Worm (Caenorhabditis elegans): ENCODE data around the gene rab-37.

The rab-37 gene

ce11 chrX:4273614-4274013 lies 38.0 kb upstream of the rab-37 start, which contains the start of gene C52B9.10:
C52B9.10 (plus strand) TSS chrX:4273914.
- no peak for TF ChIP-seq nhr-232 (tag; optimal IDR thresholded peaks at IDR 0.05)

DNA sequence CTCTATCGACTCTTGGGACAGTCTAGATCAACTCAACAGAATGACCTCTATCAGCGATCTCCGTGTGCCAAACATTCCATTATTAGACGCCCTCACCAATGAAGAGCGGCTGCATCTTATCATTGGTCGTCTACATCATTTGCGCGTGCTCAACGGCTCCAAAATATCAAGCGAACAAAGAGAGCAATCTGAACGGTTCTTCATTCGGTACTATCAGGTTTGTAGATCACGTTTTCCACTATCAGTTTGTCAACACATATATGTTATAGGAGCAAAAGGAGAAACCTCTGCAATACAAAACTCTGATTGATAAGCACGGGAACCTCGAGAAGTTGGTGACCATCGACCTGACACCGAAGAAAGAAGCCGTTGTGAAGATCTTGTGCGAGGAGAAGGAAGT lies 32.7 kb upstream of the rab-37 start:
- TF ChIP-seq elt-2 (tag; optimal IDR thresholded peaks at IDR 0.05) = peak; percentile 79
- TF ChIP-seq K09A11.1 (tag; optimal IDR thresholded peaks at IDR 0.05; ENCODE audit: insufficient read depth) = no peak

DNA sequence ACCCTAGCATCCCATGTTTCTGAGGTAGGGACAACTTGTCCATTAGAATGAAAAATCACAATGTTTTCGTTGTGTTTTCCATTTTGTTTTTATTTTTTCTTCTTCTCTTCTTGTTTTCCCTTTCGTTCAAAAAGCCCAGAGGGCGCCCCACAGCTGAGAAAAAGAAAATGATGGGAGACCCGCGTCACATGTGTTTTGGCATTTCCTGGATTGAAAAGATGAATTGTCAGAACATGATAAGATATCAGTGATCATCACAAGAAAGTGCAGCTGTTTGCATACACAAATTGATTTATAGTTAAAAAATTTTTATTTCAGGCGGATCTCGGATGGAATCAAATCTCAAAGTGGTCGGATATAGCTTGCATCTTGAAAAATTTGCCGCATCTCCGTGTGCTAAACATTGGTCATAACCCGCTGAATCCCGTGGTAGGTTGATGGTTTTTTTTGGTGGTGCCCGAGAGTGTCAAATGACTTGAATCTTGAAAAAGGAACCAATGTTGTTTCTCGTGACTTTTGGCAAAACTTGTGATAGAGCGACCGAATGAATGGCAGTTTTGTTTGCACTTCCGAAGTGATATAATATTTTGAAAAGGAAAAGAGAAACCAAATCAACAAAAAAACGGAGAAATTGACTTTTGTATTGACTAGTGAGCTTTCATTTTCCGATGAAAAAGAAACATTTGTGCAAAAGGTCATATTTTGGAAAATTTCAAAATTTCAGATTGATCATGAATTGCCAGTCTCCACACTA lies 30.7 kb upstream of the rab-37 start:
- peak; percentile 53 for TF ChIP-seq ceh-18 (tag; optimal IDR thresholded peaks at IDR 0.05)
- peak; percentile 17 for TF ChIP-seq hlh-30 (tag; optimal IDR thresholded peaks at IDR 0.05; ENCODE audit: insufficient read depth)
- TF ChIP-seq pqm-1 (tag; optimal IDR thresholded peaks at IDR 0.05) = no peak

- TF ChIP-seq C08G9.2 (tag; optimal IDR thresholded peaks at IDR 0.05) = no peak
- TF ChIP-seq K02D7.2 (tag; optimal IDR thresholded peaks at IDR 0.05) = no peak
- no peak for TF ChIP-seq pha-4 (tag; optimal IDR thresholded peaks at IDR 0.05)
- TF ChIP-seq dve-1 (tag; optimal IDR thresholded peaks at IDR 0.05) = no peak
- TF ChIP-seq sox-4 (tag; optimal IDR thresholded peaks at IDR 0.05) = no peak
- no peak for TF ChIP-seq ahr-1 (tag; optimal IDR thresholded peaks at IDR 0.05)
- TF ChIP-seq hlh-13 (GFP tag; optimal IDR thresholded peaks at IDR 0.05) = no peak
- no peak for TF ChIP-seq ceh-9 (tag; optimal IDR thresholded peaks at IDR 0.05)
- no peak for TF ChIP-seq T23F11.4 (GFP tag; optimal IDR thresholded peaks at IDR 0.05)
- no peak for TF ChIP-seq fax-1 (tag; optimal IDR thresholded peaks at IDR 0.05)
- TF ChIP-seq sox-2 (GFP tag; IDR thresholded peaks at IDR 0.05) = no peak
- peak; percentile 85 for TF ChIP-seq ceh-31 (tag; optimal IDR thresholded peaks at IDR 0.05)
- no peak for TF ChIP-seq che-1 (tag; optimal IDR thresholded peaks at IDR 0.05)
- TF ChIP-seq gmeb-2 (tag; optimal IDR thresholded peaks at IDR 0.05) = no peak
- no peak for TF ChIP-seq nhr-232 (tag; optimal IDR thresholded peaks at IDR 0.05)
- no peak for TF ChIP-seq ceh-14 (tag; optimal IDR thresholded peaks at IDR 0.05)
- no peak for TF ChIP-seq ceh-48 (tag; optimal IDR thresholded peaks at IDR 0.05)
- no peak for TF ChIP-seq pqm-1 (tag; optimal IDR thresholded peaks at IDR 0.05)
- no peak for TF ChIP-seq hlh-15 (tag; optimal IDR thresholded peaks at IDR 0.05)
- TF ChIP-seq ceh-6 (GFP tag; optimal IDR thresholded peaks at IDR 0.05) = no peak
- TF ChIP-seq ref-2 (tag; optimal IDR thresholded peaks at IDR 0.05) = peak; percentile 57
- no peak for TF ChIP-seq pag-3 (tag; optimal IDR thresholded peaks at IDR 0.05; ENCODE audit: borderline replicate concordance)
- TF ChIP-seq C38D4.7 (GFP tag; optimal IDR thresholded peaks at IDR 0.05) = no peak
- TF ChIP-seq Y22D7AL.16 (tag; optimal IDR thresholded peaks at IDR 0.05) = no peak
- no peak for TF ChIP-seq hlh-8 (tag; optimal IDR thresholded peaks at IDR 0.05)
- TF ChIP-seq ama-1 (optimal IDR thresholded peaks at IDR 0.05) = no peak
- TF ChIP-seq hlh-6 (tag; optimal IDR thresholded peaks at IDR 0.05) = no peak
- TF ChIP-seq F13H6.1 (tag; optimal IDR thresholded peaks at IDR 0.05) = peak; percentile 29
- TF ChIP-seq dmd-4 (tag; optimal IDR thresholded peaks at IDR 0.05; ENCODE audit: borderline replicate concordance) = no peak
- TF ChIP-seq mec-3 (tag; optimal IDR thresholded peaks at IDR 0.05; ENCODE audit: borderline replicate concordance) = no peak
- no peak for TF ChIP-seq pat-9 (tag; optimal IDR thresholded peaks at IDR 0.05)
- peak; percentile 87 for TF ChIP-seq tbx-2 (tag; optimal IDR thresholded peaks at IDR 0.05)
- TF ChIP-seq ceh-22 (tag; optimal IDR thresholded peaks at IDR 0.05) = no peak
- peak; percentile 52 for TF ChIP-seq ztf-16 (tag; optimal IDR thresholded peaks at IDR 0.05)
- peak; percentile 5 for TF ChIP-seq lim-6 (tag; optimal IDR thresholded peaks at IDR 0.05)
- TF ChIP-seq K09A11.1 (tag; optimal IDR thresholded peaks at IDR 0.05; ENCODE audit: insufficient read depth) = peak; percentile 47
- no peak for TF ChIP-seq ets-4 (tag; optimal IDR thresholded peaks at IDR 0.05)
- no peak for TF ChIP-seq odd-2 (tag; optimal IDR thresholded peaks at IDR 0.05)
- TF ChIP-seq syd-9 (tag; optimal IDR thresholded peaks at IDR 0.05) = peak; percentile 53
- TF ChIP-seq unc-86 (tag; optimal IDR thresholded peaks at IDR 0.05) = no peak
- no peak for TF ChIP-seq elt-2 (tag; optimal IDR thresholded peaks at IDR 0.05)
- no peak for TF ChIP-seq pha-2 (tag; optimal IDR thresholded peaks at IDR 0.05)
These were observed 29.7 kb upstream of the rab-37 start, which contains the start of gene coel-1 for ce11 chrX:4265283-4265907. coel-1 (plus strand) TSS chrX:4265663.

Measured in whole organism, late embryonic.